Worm (Caenorhabditis elegans) whole organism, L3 larva: ENCODE data around the gene egl-19.

Experiments used
- R02D3.7 ChIP-seq: fragments of 150-350 bp; optimal IDR thresholded peaks from 2 replicates; lab custom pipeline; 2014; ENCODE audit warnings: missing biosample characterization, missing genetic modification characterization
- ZK546.5 ChIP-seq: sonication (generic microtip); optimal IDR thresholded peaks from 2 replicates; lab custom pipeline; 2017; ENCODE audit warnings: missing biosample characterization, missing genetic modification characterization
- aly-2 ChIP-seq: fragments of 150-350 bp; optimal IDR thresholded peaks from 2 replicates; lab custom pipeline; 2014; ENCODE audit warnings: missing biosample characterization, missing genetic modification characterization
- ama-1 ChIP-seq: fragments of 150-350 bp; optimal IDR thresholded peaks from 2 replicates; lab custom pipeline; 2018
- ceh-28 ChIP-seq: fragments of 150-350 bp; optimal IDR thresholded peaks from 2 replicates; lab custom pipeline; 2014; ENCODE audit warnings: missing biosample characterization, missing genetic modification reagents, missing genetic modification characterization
- ceh-9 ChIP-seq: sonication (generic microtip); optimal IDR thresholded peaks from 2 replicates; lab custom pipeline; 2018; ENCODE audit warnings: missing biosample characterization, missing genetic modification characterization
- egl-5 ChIP-seq: fragments of 150-350 bp; optimal IDR thresholded peaks from 2 replicates; lab custom pipeline; 2017; ENCODE audit warnings: missing biosample characterization, missing genetic modification reagents, missing genetic modification characterization, inconsistent platforms
- elt-2 ChIP-seq: sonication (generic microtip); optimal IDR thresholded peaks from 2 replicates; lab custom pipeline; 2016; ENCODE audit warnings: missing genetic modification reagents, mild to moderate bottlenecking, missing genetic modification characterization, missing compliant biosample characterization
- elt-3 ChIP-seq, 3 experiments: fragments of 150-350 bp in 1 of 3; sonication (generic microtip) in 2 of 3; optimal IDR thresholded peaks; 2 replicates in 2 of 3; 4 replicates in 1 of 3; lab custom pipeline; 2014 to 2017; ENCODE audit warnings: missing biosample characterization in 3 of 3, missing genetic modification characterization in 3 of 3
- fkh-10 ChIP-seq: sonication (generic microtip); optimal IDR thresholded peaks from 2 replicates; lab custom pipeline; 2017; ENCODE audit warnings: missing biosample characterization, missing genetic modification reagents, missing genetic modification characterization
- fos-1 ChIP-seq: fragments of 150-350 bp; optimal IDR thresholded peaks from 2 replicates; lab custom pipeline; 2014; ENCODE audit warnings: missing biosample characterization, missing genetic modification characterization
- hmg-11 ChIP-seq: sonication (generic microtip); optimal IDR thresholded peaks from 2 replicates; lab custom pipeline; 2016; ENCODE audit warnings: missing genetic modification characterization, missing compliant biosample characterization
- jun-1 ChIP-seq: fragments of 150-350 bp; optimal IDR thresholded peaks from 2 replicates; lab custom pipeline; 2014; ENCODE audit warnings: missing biosample characterization, missing genetic modification reagents, missing genetic modification characterization
- lin-15B ChIP-seq: fragments of 150-350 bp; optimal IDR thresholded peaks from 2 replicates; lab custom pipeline; 2014; ENCODE audit warnings: missing biosample characterization, missing genetic modification characterization
- lin-39 ChIP-seq: fragments of 150-350 bp; optimal IDR thresholded peaks from 2 replicates; lab custom pipeline; 2018; ENCODE audit warnings: missing biosample characterization, missing genetic modification reagents, missing genetic modification characterization
- lsy-12 ChIP-seq: sonication (generic microtip); optimal IDR thresholded peaks from 2 replicates; lab custom pipeline; 2016; ENCODE audit warnings: mild to moderate bottlenecking, missing genetic modification characterization, missing compliant biosample characterization
- mdl-1 ChIP-seq: fragments of 150-350 bp; optimal IDR thresholded peaks from 2 replicates; lab custom pipeline; 2014; ENCODE audit warnings: missing biosample characterization, missing genetic modification characterization
- mml-1 ChIP-seq: fragments of 150-350 bp; sonication (generic microtip); optimal IDR thresholded peaks from 3 replicates; lab custom pipeline; 2014; ENCODE audit warnings: missing biosample characterization, missing genetic modification characterization
- nhr-11 ChIP-seq: fragments of 150-350 bp; optimal IDR thresholded peaks from 2 replicates; lab custom pipeline; 2014; ENCODE audit warnings: missing biosample characterization, missing genetic modification characterization
- nhr-12 ChIP-seq: fragments of 150-350 bp; optimal IDR thresholded peaks from 2 replicates; lab custom pipeline; 2014; ENCODE audit warnings: missing biosample characterization, missing genetic modification characterization
- nhr-23 ChIP-seq: fragments of 150-350 bp; optimal IDR thresholded peaks from 2 replicates; lab custom pipeline; 2014; ENCODE audit warnings: missing biosample characterization, missing genetic modification reagents, missing genetic modification characterization
- nhr-28 ChIP-seq: fragments of 150-350 bp; optimal IDR thresholded peaks from 2 replicates; lab custom pipeline; 2014; ENCODE audit warnings: missing biosample characterization, missing genetic modification characterization
- nhr-43 ChIP-seq: sonication (generic microtip); optimal IDR thresholded peaks from 2 replicates; lab custom pipeline; 2016; ENCODE audit warnings: mild to moderate bottlenecking, missing genetic modification characterization, missing compliant biosample characterization; ENCODE audit not compliant: poor library complexity, severe bottlenecking
- nhr-67 ChIP-seq: fragments of 150-350 bp; optimal IDR thresholded peaks from 2 replicates; lab custom pipeline; 2014; ENCODE audit warnings: missing biosample characterization, missing genetic modification characterization
- nhr-76 ChIP-seq: fragments of 150-350 bp; sonication (generic microtip); optimal IDR thresholded peaks from 5 replicates; lab custom pipeline; 2014; ENCODE audit warnings: missing biosample characterization, missing genetic modification characterization
- pha-4 ChIP-seq: fragments of 150-350 bp; optimal IDR thresholded peaks from 2 replicates; lab custom pipeline; 2014; ENCODE audit warnings: missing biosample characterization, missing genetic modification reagents, missing genetic modification characterization
- pqm-1 ChIP-seq: fragments of 150-350 bp; optimal IDR thresholded peaks from 2 replicates; lab custom pipeline; 2017; ENCODE audit warnings: missing biosample characterization, missing genetic modification characterization, inconsistent platforms
- sea-2 ChIP-seq: fragments of 150-350 bp; sonication (generic microtip); optimal IDR thresholded peaks from 4 replicates; lab custom pipeline; 2014; ENCODE audit warnings: missing biosample characterization, missing genetic modification reagents, missing genetic modification characterization
- skn-1 ChIP-seq: fragments of 150-350 bp; optimal IDR thresholded peaks from 2 replicates; lab custom pipeline; 2014; ENCODE audit warnings: missing biosample characterization, missing genetic modification characterization
- snpc-4 ChIP-seq: fragments of 150-350 bp; optimal IDR thresholded peaks from 2 replicates; lab custom pipeline; 2014; ENCODE audit warnings: missing biosample characterization, missing genetic modification characterization
- tbx-2 ChIP-seq: sonication (generic microtip); optimal IDR thresholded peaks from 2 replicates; lab custom pipeline; 2016; ENCODE audit warnings: mild to moderate bottlenecking, missing genetic modification characterization, missing compliant biosample characterization
- unc-39 ChIP-seq: sonication (generic microtip); optimal IDR thresholded peaks from 4 replicates; lab custom pipeline; 2017; ENCODE audit warnings: missing biosample characterization, missing genetic modification characterization
- unc-62 ChIP-seq: fragments of 150-350 bp; sonication (generic microtip); optimal IDR thresholded peaks from 4 replicates; lab custom pipeline; 2014; ENCODE audit warnings: missing biosample characterization, missing genetic modification reagents, missing genetic modification characterization
- zag-1 ChIP-seq: fragments of 150-350 bp; optimal IDR thresholded peaks from 2 replicates; lab custom pipeline; 2014; ENCODE audit warnings: missing biosample characterization, missing genetic modification characterization
- ztf-11 ChIP-seq: fragments of 150-350 bp; optimal IDR thresholded peaks from 2 replicates; lab custom pipeline; 2014; ENCODE audit warnings: missing biosample characterization, missing genetic modification characterization
- ztf-4 ChIP-seq: fragments of 150-350 bp; optimal IDR thresholded peaks from 2 replicates; lab custom pipeline; 2014; ENCODE audit warnings: missing biosample characterization, missing genetic modification characterization

egl-19 gene

DNA sequence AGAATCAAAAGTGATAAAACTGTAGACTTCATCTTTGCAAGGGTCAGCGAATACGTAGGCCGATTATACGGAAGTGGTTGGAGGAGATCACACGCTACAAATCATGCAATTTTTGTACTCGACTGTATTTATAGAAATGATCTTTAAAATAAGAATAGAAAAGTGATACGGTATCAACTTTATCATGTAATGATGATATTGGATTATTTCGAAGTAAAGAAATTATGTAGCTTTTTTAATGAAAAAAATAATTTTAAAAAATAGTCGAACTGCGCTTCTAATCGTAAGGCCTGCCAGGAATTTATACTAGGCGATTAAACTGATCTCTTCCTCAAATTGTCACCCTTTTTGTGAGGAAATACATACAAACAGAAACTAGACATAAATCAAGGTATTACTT lies 28.5 kb downstream of the egl-19 start, which contains the start of gene B0496.11:
Gene B0496.11, minus strand, starts transcription at position 101 of the 400 bp plus-strand sequence.
- no peak for TF ChIP-seq fkh-10

DNA sequence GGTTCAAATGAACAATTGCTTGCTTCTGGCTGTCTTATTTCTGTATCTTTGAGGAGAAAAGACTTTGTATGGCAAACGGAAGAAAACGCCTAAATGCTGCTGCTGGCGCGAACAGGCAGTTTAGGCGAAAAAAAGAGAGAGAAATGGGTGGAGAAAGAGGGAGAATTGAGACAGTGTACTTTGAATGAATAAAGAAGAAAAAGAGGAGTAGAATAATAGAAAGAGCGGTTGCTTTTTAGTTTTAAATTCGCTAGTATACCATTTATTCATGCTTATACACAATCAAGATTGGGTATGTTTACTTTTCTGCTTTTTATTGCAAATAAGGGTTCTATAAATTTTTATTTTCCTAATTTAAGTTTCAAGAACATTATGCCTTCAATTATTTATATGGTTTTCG lies 34.0 kb downstream of the egl-19 start:
- TF ChIP-seq jun-1 (no peak), ZK546.5 (tag; lab: Kevin White, UChicago) (no peak), fos-1 (tag; lab: Kevin White, UChicago) (no peak), zag-1 (tag; lab: Kevin White, UChicago) (no peak), fkh-10 (no peak), nhr-23 (tag; lab: Kevin White, UChicago) (no peak), sea-2 (GFP tag; lab: Kevin White, UChicago) (no peak), lin-15B (tag; lab: Kevin White, UChicago) (no peak)

DNA sequence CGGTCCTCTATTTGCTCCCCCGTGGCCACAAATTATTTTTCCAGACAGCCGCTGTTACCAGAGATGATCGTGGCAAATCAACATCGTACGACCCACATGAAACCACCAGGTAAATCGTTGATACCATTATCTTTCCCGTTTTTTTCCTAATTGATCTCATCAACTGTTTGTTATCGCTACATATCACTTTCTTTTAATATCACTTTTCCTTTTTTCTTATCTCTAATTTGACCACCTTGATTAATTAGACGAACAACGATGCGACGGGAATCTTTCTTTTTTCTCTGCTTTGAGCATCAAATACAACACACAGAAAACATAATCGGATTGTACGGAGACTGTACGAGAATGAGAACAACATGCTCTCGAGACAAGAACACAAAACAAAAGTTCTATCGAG lies 34.9 kb downstream of the egl-19 start:
- TF ChIP-seq mdl-1 (tag; lab: Kevin White, UChicago), result no peak
- TF ChIP-seq pha-4 (tag; lab: Kevin White, UChicago), result no peak
- no peak for TF ChIP-seq mml-1 (tag; lab: Kevin White, UChicago)
- no peak for TF ChIP-seq ama-1 (lab: Kevin White, UChicago)
- TF ChIP-seq sea-2 (GFP tag; lab: Kevin White, UChicago), result no peak
- peak; percentile 20 for TF ChIP-seq elt-2
- TF ChIP-seq nhr-43, result peak; percentile 8
- TF ChIP-seq lin-39, result no peak
- TF ChIP-seq nhr-67 (tag; lab: Kevin White, UChicago), result no peak

DNA sequence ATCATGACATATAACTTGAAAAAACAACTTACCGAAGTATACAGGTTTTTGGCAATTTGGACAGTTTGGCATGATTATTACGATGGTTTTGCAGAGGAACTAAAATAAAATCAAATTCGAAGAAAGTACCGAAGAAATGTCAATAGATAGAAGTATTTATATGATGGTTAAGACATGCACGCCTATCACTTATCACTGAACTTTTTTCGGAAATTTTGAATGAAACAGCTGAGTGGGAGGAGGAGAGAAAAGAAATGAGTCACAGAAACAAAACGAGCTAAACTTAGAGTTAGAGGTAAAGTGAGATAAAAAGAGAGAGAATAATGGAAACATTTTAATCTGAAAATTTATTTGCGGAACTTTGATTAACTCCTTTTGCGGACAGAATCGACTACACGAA lies 39.9 kb downstream of the egl-19 start, which contains the start of gene valv-1:
Gene valv-1, minus strand, starts transcription at position 101 of the 400 bp plus-strand sequence.
- TF ChIP-seq nhr-67 (tag; lab: Kevin White, UChicago) (no peak), lin-39 (no peak), ceh-9 (no peak), unc-62 (GFP tag; lab: Kevin White, UChicago) (no peak), lin-15B (tag; lab: Kevin White, UChicago) (no peak)

DNA sequence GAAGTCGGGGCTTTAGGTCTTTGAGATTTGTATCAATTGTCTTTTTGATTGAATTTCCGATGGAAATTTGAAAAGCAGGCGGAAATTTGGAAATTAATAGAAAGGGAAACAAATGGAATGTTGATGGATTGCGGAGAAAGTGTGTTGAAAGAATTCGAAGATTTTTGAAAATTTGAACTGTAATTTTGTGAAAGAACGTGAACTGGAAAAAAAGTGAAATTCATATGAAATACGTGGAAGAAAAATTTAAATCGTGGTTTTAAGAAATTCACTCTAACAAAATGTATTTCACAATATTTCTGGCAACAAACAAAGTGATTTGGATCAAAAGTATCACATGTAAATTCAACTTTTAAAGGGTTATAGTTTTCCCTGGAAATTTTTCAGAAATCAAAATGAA lies 40.6 kb downstream of the egl-19 start, which contains the start of gene B0496.1:
Gene B0496.1, plus strand, starts transcription at position 301 of the 400 bp plus-strand sequence.
- no peak for TF ChIP-seq tbx-2 (tag; lab: Kevin White, UChicago)
- TF ChIP-seq nhr-43, result no peak
- TF ChIP-seq nhr-23 (tag; lab: Kevin White, UChicago), result no peak
- no peak for TF ChIP-seq skn-1 (tag; lab: Kevin White, UChicago)
- no peak for TF ChIP-seq aly-2 (tag; lab: Kevin White, UChicago)
- TF ChIP-seq ztf-4 (tag; lab: Kevin White, UChicago), result no peak
- no peak for TF ChIP-seq ztf-11 (tag; lab: Kevin White, UChicago)
- TF ChIP-seq ceh-28 (tag; lab: Kevin White, UChicago), result no peak
- TF ChIP-seq elt-3 (tag; optimal IDR thresholded peaks at IDR 0.05; lab: Kevin White, UChicago), result no peak

DNA sequence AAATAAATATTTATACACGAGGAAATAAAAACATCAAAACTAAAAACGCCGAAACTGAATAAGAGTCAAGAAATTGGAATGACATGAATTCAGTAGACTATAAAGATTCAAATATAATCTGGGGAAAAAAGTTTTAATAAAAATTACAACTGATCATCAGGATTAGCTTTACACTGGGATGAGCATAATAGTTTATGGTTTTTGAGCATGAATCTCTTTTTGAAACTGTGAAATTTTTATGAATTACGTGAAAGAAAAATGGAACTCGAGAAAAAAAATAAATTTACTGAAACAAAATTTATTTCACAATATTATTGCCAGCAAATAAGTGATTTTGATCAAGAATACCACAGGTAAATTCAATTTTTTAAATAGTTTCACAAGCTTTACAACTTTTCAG lies 42.2 kb downstream of the egl-19 start, which contains the start of gene B0496.2:
Gene B0496.2, plus strand, starts transcription at position 301 of the 400 bp plus-strand sequence.
- TF ChIP-seq elt-2 (no peak), egl-5 (tag; lab: Kevin White, UChicago) (no peak), ama-1 (lab: Kevin White, UChicago) (no peak), nhr-76 (no peak), unc-39 (tag; lab: Kevin White, UChicago) (no peak), mml-1 (tag; lab: Kevin White, UChicago) (no peak), ZK546.5 (tag; lab: Kevin White, UChicago) (no peak), nhr-12 (tag; lab: Kevin White, UChicago) (no peak), ztf-11 (tag; lab: Kevin White, UChicago) (no peak), pha-4 (tag; lab: Kevin White, UChicago) (no peak), nhr-28 (no peak), sea-2 (GFP tag; lab: Kevin White, UChicago) (no peak), snpc-4 (tag; lab: Kevin White, UChicago) (no peak), R02D3.7 (tag; lab: Kevin White, UChicago) (no peak), nhr-11 (tag; lab: Kevin White, UChicago) (no peak), hmg-11 (tag; lab: Kevin White, UChicago) (no peak), lsy-12 (tag; lab: Kevin White, UChicago) (no peak), pqm-1 (tag; lab: Kevin White, UChicago) (no peak), elt-3 (tag; optimal IDR thresholded peaks at IDR 0.05; lab: Kevin White, UChicago) (no peak)
